Worm (Caenorhabditis elegans) whole organism, L4 larva: ENCODE data around the gene ugt-64.
A peak's percentile ranks its signal among the peaks of the same experiment; 100 is the strongest.

Experiments used
- T20F7.1 ChIP-seq: fragments of 200-800 bp; sonication (Bioruptor generic); optimal IDR thresholded peaks from 2 replicates; lab custom pipeline; 2018; ENCODE audit warnings: mild to moderate bottlenecking, missing genetic modification characterization, missing compliant biosample characterization
- lin-13 ChIP-seq: fragments of 150-350 bp; optimal IDR thresholded peaks from 2 replicates; lab custom pipeline; 2014; ENCODE audit warnings: missing biosample characterization, missing genetic modification reagents, missing genetic modification characterization
- lsy-2 ChIP-seq, 2 experiments: fragments of 150-350 bp in 1 of 2; sonication (generic microtip) in 1 of 2; optimal IDR thresholded peaks; 2 replicates each; lab custom pipeline; 2014 to 2017; ENCODE audit warnings: missing biosample characterization in 2 of 2, missing genetic modification characterization in 2 of 2
- pha-4 ChIP-seq, 2 experiments: fragments of 150-350 bp in 1 of 2; fragments of 200-800 bp in 1 of 2; sonication (Bioruptor generic) in 1 of 2; IDR thresholded peaks in 1 of 2; optimal IDR thresholded peaks in 1 of 2; 2 replicates each; pipeline versions ENCODE4 v1.3.6 to Lab custom; 2014 to 2022; ENCODE audit warnings: missing genetic modification characterization in 2 of 2, missing genetic modification reagents in 2 of 2, missing biosample characterization in 1 of 2, missing compliant biosample characterization in 1 of 2
- php-3 ChIP-seq: fragments of 200-800 bp; sonication (Bioruptor generic); IDR thresholded peaks from 2 replicates; pipeline ENCODE4 v1.3.6; 2022; ENCODE audit warnings: missing genetic modification reagents, missing genetic modification characterization, missing compliant biosample characterization
- sdz-12 ChIP-seq: fragments of 200-800 bp; sonication (Bioruptor generic); optimal IDR thresholded peaks from 2 replicates; lab custom pipeline; 2018; ENCODE audit warnings: mild to moderate bottlenecking, missing genetic modification characterization, missing compliant biosample characterization
- unc-130 ChIP-seq: sonication (generic microtip); optimal IDR thresholded peaks from 2 replicates; lab custom pipeline; 2016; ENCODE audit warnings: missing genetic modification reagents, missing genetic modification characterization, missing compliant biosample characterization

DNA sequence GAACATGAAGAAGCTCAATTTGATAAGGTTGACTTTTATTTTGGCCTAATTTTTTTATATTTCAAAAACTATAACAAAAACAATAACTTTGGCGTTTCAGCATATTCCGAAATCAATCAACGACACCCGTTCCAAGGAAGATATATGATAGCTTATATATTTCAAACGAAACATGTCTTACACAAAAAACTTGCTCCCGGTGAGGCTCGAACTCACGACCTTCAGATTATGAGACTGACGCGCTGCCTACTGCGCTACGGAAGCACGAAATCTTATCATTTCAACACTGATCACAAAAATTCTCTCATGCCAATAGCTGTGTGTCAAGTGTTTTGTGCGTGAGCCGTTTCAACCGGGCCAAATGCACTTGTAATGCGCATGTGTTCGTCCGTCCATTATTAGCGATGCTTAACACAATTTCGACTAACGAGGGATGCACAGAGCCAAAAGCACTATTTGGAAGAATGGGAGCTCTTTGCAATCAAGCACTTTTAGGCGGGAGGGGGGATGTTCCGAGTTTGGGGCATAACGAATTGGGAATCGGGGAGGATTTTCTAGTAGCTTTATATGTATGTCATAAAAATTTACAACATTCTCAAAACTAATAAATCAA is 50.9 kb downstream of the ugt-64 start:
- TF ChIP-seq php-3 (GFP tag; lab: Robert Waterston, UW) (no peak), unc-130 (GFP tag; lab: Kevin White, UChicago) (no peak), T20F7.1 (GFP tag; lab: Kevin White, UChicago) (no peak), sdz-12 (GFP tag; lab: Kevin White, UChicago) (no peak), lin-13 (GFP tag; lab: Kevin White, UChicago) (no peak), pha-4 (GFP tag; IDR thresholded peaks at IDR 0.05; lab: Robert Waterston, UW) (peak; percentile 41; the same call in 1 of the 2 replicates), pha-4 (tag; optimal IDR thresholded peaks at IDR 0.05; lab: Kevin White, UChicago) (no peak), lsy-2 (tag; optimal IDR thresholded peaks at IDR 0.05; lab: Kevin White, UChicago) (no peak)
